Worm (Caenorhabditis elegans) whole organism, L2 larva: ENCODE data around the gene F59B2.3.
A peak's percentile ranks its signal among the peaks of the same experiment; 100 is the strongest.

Source experiments
- R02D3.7 ChIP-seq: fragments of 150-350 bp; optimal IDR thresholded peaks from 2 replicates; lab custom pipeline; 2014; ENCODE audit warnings: missing biosample characterization, missing genetic modification characterization
- Y55F3AM.14 ChIP-seq: fragments of 200-800 bp; sonication (Bioruptor generic); optimal IDR thresholded peaks from 2 replicates; lab custom pipeline; 2018; ENCODE audit warnings: mild to moderate bottlenecking, missing genetic modification characterization, missing compliant biosample characterization
- fos-1 ChIP-seq: fragments of 150-350 bp; optimal IDR thresholded peaks from 2 replicates; lab custom pipeline; 2014; ENCODE audit warnings: missing biosample characterization, missing genetic modification characterization
- lin-39 ChIP-seq: fragments of 150-350 bp; optimal IDR thresholded peaks from 2 replicates; lab custom pipeline; 2014; ENCODE audit warnings: missing biosample characterization, missing genetic modification reagents, missing genetic modification characterization
- mdl-1 ChIP-seq, 2 experiments: fragments of 150-350 bp in 1 of 2; sonication (generic microtip) in 1 of 2; optimal IDR thresholded peaks; 2 replicates each; lab custom pipeline; 2017; ENCODE audit warnings: missing biosample characterization in 2 of 2, missing genetic modification characterization in 2 of 2
- nhr-12 ChIP-seq: fragments of 150-350 bp; optimal IDR thresholded peaks from 2 replicates; lab custom pipeline; 2014; ENCODE audit warnings: missing biosample characterization, missing genetic modification characterization
- nhr-23 ChIP-seq: fragments of 150-350 bp; optimal IDR thresholded peaks from 2 replicates; lab custom pipeline; 2014; ENCODE audit warnings: missing biosample characterization, missing genetic modification reagents, missing genetic modification characterization
- skn-1 ChIP-seq: sonication (generic microtip); optimal IDR thresholded peaks from 2 replicates; lab custom pipeline; 2017; ENCODE audit warnings: missing biosample characterization, missing genetic modification characterization
- unc-55 ChIP-seq: fragments of 150-350 bp; sonication (generic microtip); optimal IDR thresholded peaks from 3 replicates; lab custom pipeline; 2014; ENCODE audit warnings: missing biosample characterization, missing genetic modification reagents, missing genetic modification characterization
- unc-62 ChIP-seq: fragments of 150-350 bp; optimal IDR thresholded peaks from 2 replicates; lab custom pipeline; 2014; ENCODE audit warnings: missing biosample characterization, missing genetic modification reagents, missing genetic modification characterization
- ztf-4 ChIP-seq: fragments of 150-350 bp; optimal IDR thresholded peaks from 2 replicates; lab custom pipeline; 2014; ENCODE audit warnings: missing biosample characterization, missing genetic modification characterization

DNA sequence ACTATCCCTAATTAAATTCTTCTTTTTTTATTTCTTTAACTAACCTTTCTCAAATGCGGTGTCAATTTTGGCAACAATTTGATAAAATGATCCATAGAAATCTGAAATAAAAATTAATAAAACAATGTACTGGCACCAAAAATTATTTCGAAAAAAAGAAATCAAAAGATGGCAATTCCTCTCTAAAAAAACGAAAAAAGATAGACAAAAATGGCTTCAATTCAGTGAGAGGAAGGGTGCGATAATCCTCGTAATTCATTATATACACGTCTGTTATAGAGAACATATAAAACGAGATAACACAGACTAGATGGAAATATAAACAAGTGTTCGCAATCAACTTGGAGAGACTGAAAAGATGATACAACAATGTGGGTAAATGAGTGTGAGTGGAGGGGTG is 46.3 kb upstream of the F59B2.3 start, which contains the start of gene R107.2:
- TF ChIP-seq lin-39 (no peak), skn-1 (no peak), nhr-12 (no peak), fos-1 (tag; lab: Kevin White, UChicago) (no peak), mdl-1 (tag; optimal IDR thresholded peaks at IDR 0.05; lab: Kevin White, UChicago) (no peak), unc-62 (no peak), unc-55 (GFP tag; lab: Kevin White, UChicago) (peak; percentile 61), nhr-23 (tag; lab: Kevin White, UChicago) (no peak), R02D3.7 (tag; lab: Kevin White, UChicago) (no peak), Y55F3AM.14 (GFP tag; lab: Kevin White, UChicago) (no peak), ztf-4 (tag; lab: Kevin White, UChicago) (no peak)
